Worm (Caenorhabditis elegans): ENCODE measurements around the gene C24H10.4.

The C24H10.4 gene

ce11 chrX:5022682-5023081 is 36.4 kb downstream of the C24H10.4 start (continued):
- TF ChIP-seq B0019.2 (GFP tag; conservative IDR thresholded peaks at IDR 0.05) (no peak), ceh-40 (GFP tag; IDR thresholded peaks at IDR 0.05) (peak; percentile 55; the same call in 1 of the 2 replicates), hrde-1 (tag; optimal IDR thresholded peaks at IDR 0.05; ENCODE audit: borderline replicate concordance) (peak; percentile 1), pha-4 (tag; optimal IDR thresholded peaks at IDR 0.05) (no peak), F22D6.2 (tag; optimal IDR thresholded peaks at IDR 0.05) (no peak), egl-18 (GFP tag; IDR thresholded peaks at IDR 0.05) (no peak), ztf-28 (GFP tag; IDR thresholded peaks at IDR 0.05) (peak; percentile 91), madf-10 (tag; optimal IDR thresholded peaks at IDR 0.05) (peak; percentile 72), ztf-18 (tag; optimal IDR thresholded peaks at IDR 0.05) (peak; percentile 53), Y67H2A.10 (GFP tag; conservative IDR thresholded peaks at IDR 0.05) (no peak), sdz-38 (tag; optimal IDR thresholded peaks at IDR 0.05) (no peak), tbx-9 (tag; optimal IDR thresholded peaks at IDR 0.05; ENCODE audit: borderline replicate concordance) (no peak), F49E8.2 (tag; optimal IDR thresholded peaks at IDR 0.05; ENCODE audit: insufficient read depth) (peak; percentile 27), ceh-100 (GFP tag; IDR thresholded peaks at IDR 0.05) (peak; percentile 37; the same call in 1 of the 2 replicates), lin-40 (tag; optimal IDR thresholded peaks at IDR 0.05) (peak; percentile 64), F57A8.1 (GFP tag; optimal IDR thresholded peaks at IDR 0.05) (peak; percentile 53), C17E4.6 (GFP tag; IDR thresholded peaks at IDR 0.05) (0 out of 2 replicates have a peak, but pooled peaks have one; percentile 29), mel-28 (tag; optimal IDR thresholded peaks at IDR 0.05; ENCODE audit: borderline replicate concordance) (peak; percentile 35), snpc-1.1 (tag; optimal IDR thresholded peaks at IDR 0.05; ENCODE audit: insufficient read depth) (peak; percentile 36), K12H6.12 (tag; optimal IDR thresholded peaks at IDR 0.05) (peak; percentile 62), ceh-58 (GFP tag; IDR thresholded peaks at IDR 0.05) (no peak), ztf-22 (GFP tag; optimal IDR thresholded peaks at IDR 0.05) (no peak), egl-44 (GFP tag; IDR thresholded peaks at IDR 0.05) (peak; percentile 81), mes-4 (tag; optimal IDR thresholded peaks at IDR 0.05) (peak; percentile 23), ceh-27 (GFP tag; optimal IDR thresholded peaks at IDR 0.05) (peak; percentile 58), chd-7 (tag; optimal IDR thresholded peaks at IDR 0.05) (peak; percentile 25), bed-2 (GFP tag; IDR thresholded peaks at IDR 0.05) (no peak), nhr-90 (tag; optimal IDR thresholded peaks at IDR 0.05) (peak; percentile 83), madf-3 (GFP tag; IDR thresholded peaks at IDR 0.05) (no peak), ztf-6 (GFP tag; IDR thresholded peaks at IDR 0.05) (no peak)

- no peak for TF ChIP-seq K12H6.12 (tag; optimal IDR thresholded peaks at IDR 0.05)
- no peak for TF ChIP-seq hlh-12 (tag; optimal IDR thresholded peaks at IDR 0.05)
- no peak for TF ChIP-seq atf-7 (tag; optimal IDR thresholded peaks at IDR 0.05)
- no peak for TF ChIP-seq ztf-3 (GFP tag; optimal IDR thresholded peaks at IDR 0.05)
- TF ChIP-seq attf-5 (GFP tag; optimal IDR thresholded peaks at IDR 0.05), result no peak
- TF ChIP-seq snpc-3.4 (tag; optimal IDR thresholded peaks at IDR 0.05), result no peak
- TF ChIP-seq madf-3 (GFP tag; IDR thresholded peaks at IDR 0.05), result no peak
- TF ChIP-seq F55B11.4 (tag; optimal IDR thresholded peaks at IDR 0.05; ENCODE audit: borderline replicate concordance, insufficient read depth), result no peak
- no peak for TF ChIP-seq ztf-22 (GFP tag; optimal IDR thresholded peaks at IDR 0.05)
- TF ChIP-seq dpff-1 (tag; optimal IDR thresholded peaks at IDR 0.05), result no peak
- no peak for TF ChIP-seq lin-35 (GFP tag; optimal IDR thresholded peaks at IDR 0.05)
- no peak for TF ChIP-seq K11D2.4 (GFP tag; IDR thresholded peaks at IDR 0.05)
- TF ChIP-seq zim-3 (tag; optimal IDR thresholded peaks at IDR 0.05), result no peak
- no peak for TF ChIP-seq pbrm-1 (GFP tag; IDR thresholded peaks at IDR 0.05)
- TF ChIP-seq nhr-90 (tag; optimal IDR thresholded peaks at IDR 0.05), result no peak
- no peak for TF ChIP-seq ztf-18 (tag; optimal IDR thresholded peaks at IDR 0.05)
- TF ChIP-seq ceh-58 (GFP tag; IDR thresholded peaks at IDR 0.05), result no peak
These were observed 38.1 kb downstream of the C24H10.4 start, which contains the start of gene ZC449.2 for ce11 chrX:5020996-5021395. Gene ZC449.2 (plus strand): TSS chrX:5021285.

Data from whole organism, young adult.